Worm (Caenorhabditis elegans) whole organism, L4 larva: Measurements from ENCODE around the gene eral-1.

ENCODE experiments used
- F10B5.3 ChIP-seq: sonication (generic microtip); optimal IDR thresholded peaks from 2 replicates; lab custom pipeline; 2016; ENCODE audit warnings: mild to moderate bottlenecking, missing genetic modification characterization, missing compliant biosample characterization
- F26F4.8 ChIP-seq: fragments of 200-800 bp; sonication (Bioruptor generic); conservative IDR thresholded peaks from 2 replicates; pipeline ENCODE4 v1.3.6; 2022; ENCODE audit warnings: missing genetic modification characterization, missing compliant biosample characterization
- R02D3.7 ChIP-seq: fragments of 150-350 bp; sonication (generic microtip); optimal IDR thresholded peaks from 3 replicates; lab custom pipeline; 2014; ENCODE audit warnings: missing biosample characterization, missing genetic modification characterization
- T20F7.1 ChIP-seq: fragments of 200-800 bp; sonication (Bioruptor generic); optimal IDR thresholded peaks from 2 replicates; lab custom pipeline; 2018; ENCODE audit warnings: mild to moderate bottlenecking, missing genetic modification characterization, missing compliant biosample characterization
- Y48G9A.11 ChIP-seq: fragments of 200-800 bp; sonication (Bioruptor generic); IDR thresholded peaks from 2 replicates; pipeline ENCODE4 v1.3.6; 2022; ENCODE audit warnings: missing genetic modification reagents, missing genetic modification characterization, missing compliant biosample characterization
- Y75B8A.6 ChIP-seq: fragments of 200-800 bp; sonication (Bioruptor generic); IDR thresholded peaks from 2 replicates; pipeline ENCODE4 v1.3.6; 2022; ENCODE audit warnings: missing genetic modification reagents, missing genetic modification characterization, missing compliant biosample characterization
- ZK337.2 ChIP-seq: fragments of 200-800 bp; sonication (Bioruptor generic); IDR thresholded peaks from 2 replicates; pipeline ENCODE4 v1.3.6; 2022; ENCODE audit warnings: missing genetic modification reagents, missing genetic modification characterization, missing compliant biosample characterization
- ZK546.5 ChIP-seq, 2 experiments: sonication (generic microtip); optimal IDR thresholded peaks; 2 replicates each; lab custom pipeline; 2017; ENCODE audit warnings: missing biosample characterization in 2 of 2, missing genetic modification characterization in 2 of 2
- ama-1 ChIP-seq: fragments of 150-350 bp; optimal IDR thresholded peaks from 2 replicates; lab custom pipeline; 2014; ENCODE audit warnings: inconsistent platforms, mixed read lengths
- arid-1 ChIP-seq: fragments of 200-800 bp; sonication (Bioruptor generic); conservative IDR thresholded peaks from 2 replicates; pipeline ENCODE4 v1.3.6; 2022; ENCODE audit warnings: missing genetic modification reagents, missing genetic modification characterization, missing compliant biosample characterization
- ceh-20 ChIP-seq: fragments of 200-800 bp; sonication (Bioruptor generic); IDR thresholded peaks from 2 replicates; pipeline ENCODE4 v1.3.6; 2022; ENCODE audit warnings: missing genetic modification reagents, missing genetic modification characterization, missing compliant biosample characterization
- ceh-62 ChIP-seq: sonication (generic microtip); optimal IDR thresholded peaks from 2 replicates; lab custom pipeline; 2017; ENCODE audit warnings: missing biosample characterization, missing genetic modification characterization
- ceh-82 ChIP-seq: sonication (generic microtip); optimal IDR thresholded peaks from 2 replicates; lab custom pipeline; 2017; ENCODE audit warnings: missing biosample characterization, missing genetic modification characterization
- ces-1 ChIP-seq: fragments of 150-350 bp; sonication (generic microtip); optimal IDR thresholded peaks from 4 replicates; lab custom pipeline; 2014; ENCODE audit warnings: missing biosample characterization, missing genetic modification reagents, missing genetic modification characterization
- cey-2 ChIP-seq: sonication (generic microtip); optimal IDR thresholded peaks from 3 replicates; lab custom pipeline; 2017; ENCODE audit warnings: missing genetic modification characterization, mild to moderate bottlenecking, missing compliant biosample characterization, antibody characterized with exemption, borderline replicate concordance; ENCODE audit not compliant: insufficient read depth
- daf-12 ChIP-seq: fragments of 150-350 bp; optimal IDR thresholded peaks from 2 replicates; lab custom pipeline; 2014; ENCODE audit warnings: missing biosample characterization, missing genetic modification reagents, missing genetic modification characterization
- daf-16 ChIP-seq, 3 experiments: sonication (generic microtip); optimal IDR thresholded peaks; 2 replicates each; lab custom pipeline; 2016 to 2017; ENCODE audit warnings: missing genetic modification characterization in 3 of 3, missing genetic modification reagents in 3 of 3, mild to moderate bottlenecking in 2 of 3, missing compliant biosample characterization in 2 of 3, missing biosample characterization in 1 of 3, moderate library complexity in 1 of 3
- dmd-9 ChIP-seq: fragments of 200-800 bp; sonication (Bioruptor generic); IDR thresholded peaks from 2 replicates; pipeline ENCODE4 v1.3.6; 2022; ENCODE audit warnings: missing genetic modification reagents, missing genetic modification characterization, missing compliant biosample characterization
- dpl-1 ChIP-seq: fragments of 150-350 bp; optimal IDR thresholded peaks from 2 replicates; lab custom pipeline; 2014; ENCODE audit warnings: missing biosample characterization, missing genetic modification reagents, missing genetic modification characterization
- dve-1 ChIP-seq: sonication (generic microtip); optimal IDR thresholded peaks from 2 replicates; lab custom pipeline; 2017; ENCODE audit warnings: antibody characterized with exemption, mild to moderate bottlenecking, missing genetic modification characterization, missing compliant biosample characterization; ENCODE audit not compliant: insufficient read depth
- fkh-10 ChIP-seq: fragments of 150-350 bp; optimal IDR thresholded peaks from 2 replicates; lab custom pipeline; 2014; ENCODE audit warnings: missing biosample characterization, missing genetic modification reagents, missing genetic modification characterization
- hlh-30 ChIP-seq: sonication (generic microtip); optimal IDR thresholded peaks from 2 replicates; lab custom pipeline; 2017; ENCODE audit warnings: antibody characterized with exemption, mild to moderate bottlenecking, missing genetic modification characterization, missing compliant biosample characterization; ENCODE audit not compliant: insufficient read depth
- jun-1 ChIP-seq: fragments of 150-350 bp; optimal IDR thresholded peaks from 2 replicates; lab custom pipeline; 2014; ENCODE audit warnings: missing biosample characterization, missing genetic modification reagents, missing genetic modification characterization
- lim-7 ChIP-seq: fragments of 200-800 bp; sonication (Bioruptor generic); IDR thresholded peaks from 2 replicates; pipeline ENCODE4 v1.3.6; 2022; ENCODE audit warnings: missing genetic modification characterization, missing compliant biosample characterization
- lin-1 ChIP-seq: fragments of 200-800 bp; sonication (Bioruptor generic); IDR thresholded peaks from 2 replicates; pipeline ENCODE4 v1.3.6; 2022; ENCODE audit warnings: missing genetic modification reagents, missing genetic modification characterization, missing compliant biosample characterization
- lin-29 ChIP-seq: fragments of 200-800 bp; sonication (Bioruptor generic); IDR thresholded peaks from 2 replicates; pipeline ENCODE4 v1.3.6; 2022; ENCODE audit warnings: missing genetic modification reagents, missing genetic modification characterization, missing compliant biosample characterization
- lsy-2 ChIP-seq, 2 experiments: fragments of 150-350 bp in 1 of 2; sonication (generic microtip) in 1 of 2; optimal IDR thresholded peaks; 2 replicates each; lab custom pipeline; 2014 to 2017; ENCODE audit warnings: missing biosample characterization in 2 of 2, missing genetic modification characterization in 2 of 2
- madf-5 ChIP-seq, 2 experiments: fragments of 200-800 bp; sonication (Bioruptor generic); IDR thresholded peaks; 2 replicates each; pipeline ENCODE4 v1.3.6; 2022; ENCODE audit warnings: missing compliant biosample characterization in 2 of 2, missing genetic modification characterization in 2 of 2
- madf-9 ChIP-seq: fragments of 200-800 bp; sonication (Bioruptor generic); conservative IDR thresholded peaks from 2 replicates; pipeline ENCODE4 v1.3.6; 2022; ENCODE audit warnings: missing genetic modification reagents, missing genetic modification characterization, missing compliant biosample characterization
- mdl-1 ChIP-seq, 2 experiments: fragments of 150-350 bp in 1 of 2; sonication (generic microtip) in 1 of 2; optimal IDR thresholded peaks; 2 replicates each; lab custom pipeline; 2014 to 2017; ENCODE audit warnings: missing biosample characterization in 2 of 2, missing genetic modification characterization in 2 of 2
- mdt-29 ChIP-seq: fragments of 200-800 bp; sonication (Bioruptor generic); IDR thresholded peaks from 2 replicates; pipeline ENCODE4 v1.3.6; 2022; ENCODE audit warnings: missing genetic modification reagents, missing genetic modification characterization, missing compliant biosample characterization
- mes-2 ChIP-seq: sonication (generic microtip); optimal IDR thresholded peaks from 2 replicates; lab custom pipeline; 2016; ENCODE audit warnings: missing genotype, mild to moderate bottlenecking, missing genetic modification characterization, missing compliant biosample characterization; ENCODE audit not compliant: poor library complexity, severe bottlenecking
- mxl-2 ChIP-seq: fragments of 200-800 bp; sonication (Bioruptor generic); conservative IDR thresholded peaks from 2 replicates; pipeline ENCODE4 v1.3.6; 2022; ENCODE audit warnings: missing genetic modification reagents, missing genetic modification characterization, missing compliant biosample characterization
- nhr-11 ChIP-seq: fragments of 150-350 bp; optimal IDR thresholded peaks from 2 replicates; lab custom pipeline; 2014; ENCODE audit warnings: missing biosample characterization, missing genetic modification characterization
- nhr-237 ChIP-seq: sonication (generic microtip); optimal IDR thresholded peaks from 2 replicates; lab custom pipeline; 2017; ENCODE audit warnings: missing biosample characterization, missing genetic modification characterization
- nhr-28 ChIP-seq: fragments of 150-350 bp; optimal IDR thresholded peaks from 2 replicates; lab custom pipeline; 2014; ENCODE audit warnings: missing biosample characterization, missing genetic modification characterization
- pha-4 ChIP-seq, 2 experiments: fragments of 150-350 bp in 1 of 2; fragments of 200-800 bp in 1 of 2; sonication (Bioruptor generic) in 1 of 2; IDR thresholded peaks in 1 of 2; optimal IDR thresholded peaks in 1 of 2; 2 replicates each; pipeline versions ENCODE4 v1.3.6 to Lab custom; 2014 to 2022; ENCODE audit warnings: missing genetic modification characterization in 2 of 2, missing genetic modification reagents in 2 of 2, missing biosample characterization in 1 of 2, missing compliant biosample characterization in 1 of 2
- php-3 ChIP-seq: fragments of 200-800 bp; sonication (Bioruptor generic); IDR thresholded peaks from 2 replicates; pipeline ENCODE4 v1.3.6; 2022; ENCODE audit warnings: missing genetic modification reagents, missing genetic modification characterization, missing compliant biosample characterization
- rbr-2 ChIP-seq: sonication (generic microtip); optimal IDR thresholded peaks from 2 replicates; lab custom pipeline; 2016; ENCODE audit warnings: missing genotype, missing genetic modification characterization, missing compliant biosample characterization
- set-16 ChIP-seq: fragments of 200-800 bp; sonication (Bioruptor generic); IDR thresholded peaks from 2 replicates; pipeline ENCODE4 v1.3.6; 2022; ENCODE audit warnings: missing genetic modification reagents, missing genetic modification characterization, missing compliant biosample characterization
- tra-1 ChIP-seq: fragments of 200-800 bp; sonication (Bioruptor generic); IDR thresholded peaks from 2 replicates; pipeline ENCODE4 v1.3.6; 2022; ENCODE audit warnings: missing genetic modification reagents, missing genetic modification characterization, missing compliant biosample characterization
- unc-62 ChIP-seq, 3 experiments: fragments of 150-350 bp in 1 of 3; sonication (generic microtip); optimal IDR thresholded peaks in 2 of 3; peaks in 1 of 3; 1 replicate in 1 of 3; 2 replicates in 2 of 3; lab custom pipeline; 2014 to 2017; ENCODE audit warnings: missing biosample characterization in 3 of 3, missing genetic modification characterization in 3 of 3, missing genetic modification reagents in 3 of 3, missing genotype in 1 of 3
- vab-7 ChIP-seq: fragments of 200-800 bp; sonication (Bioruptor generic); IDR thresholded peaks from 2 replicates; pipeline ENCODE4 v1.3.6; 2022; ENCODE audit warnings: missing genetic modification reagents, missing genetic modification characterization, missing compliant biosample characterization
- zfp-2 ChIP-seq: sonication (generic microtip); optimal IDR thresholded peaks from 2 replicates; lab custom pipeline; 2016; ENCODE audit warnings: mild to moderate bottlenecking, missing genetic modification characterization, missing compliant biosample characterization
- zfp-3 ChIP-seq: fragments of 200-800 bp; sonication (Bioruptor generic); conservative IDR thresholded peaks from 2 replicates; pipeline ENCODE4 v1.3.6; 2022; ENCODE audit warnings: missing genetic modification reagents, missing genetic modification characterization, missing compliant biosample characterization
- zip-11 ChIP-seq: fragments of 200-800 bp; sonication (Bioruptor generic); IDR thresholded peaks from 2 replicates; pipeline ENCODE4 v1.3.6; 2022; ENCODE audit warnings: missing genetic modification characterization, missing compliant biosample characterization
- zip-2 ChIP-seq: fragments of 150-350 bp; optimal IDR thresholded peaks from 2 replicates; lab custom pipeline; 2014; ENCODE audit warnings: missing biosample characterization, missing genetic modification characterization
- ztf-11 ChIP-seq: fragments of 150-350 bp; optimal IDR thresholded peaks from 2 replicates; lab custom pipeline; 2014; ENCODE audit warnings: missing biosample characterization, missing genetic modification characterization

Gene eral-1

DNA sequence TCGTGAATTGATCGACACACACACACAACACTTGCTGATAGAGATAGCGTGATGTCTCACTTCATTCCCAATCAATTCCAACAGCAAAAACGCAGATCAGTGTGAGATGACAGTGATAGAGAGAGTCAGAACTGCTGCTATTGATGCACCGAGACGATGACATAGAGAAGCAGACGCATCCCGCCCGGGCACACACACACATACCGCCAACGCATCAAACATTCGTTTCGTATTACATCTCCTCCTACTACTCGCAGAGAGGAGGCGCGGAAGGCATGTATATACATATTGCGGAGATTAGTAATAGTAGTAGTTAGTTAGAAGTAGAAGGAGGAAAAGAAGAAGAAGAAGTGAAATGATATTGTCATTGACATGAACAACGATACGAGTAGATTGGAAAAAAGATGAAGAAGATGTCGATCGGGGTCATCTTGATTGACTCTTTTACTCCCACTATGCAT, 29.9 kb upstream of the eral-1 start (continued):
- TF ChIP-seq set-16 (GFP tag; lab: Robert Waterston, UW): peak; percentile 34; the same call in 1 of the 2 replicates
- no peak for TF ChIP-seq ceh-62 (tag; lab: Kevin White, UChicago)
- peak; percentile 66 for TF ChIP-seq dve-1 (tag; lab: Kevin White, UChicago)
- TF ChIP-seq F10B5.3 (tag; lab: Kevin White, UChicago): no peak
- TF ChIP-seq zfp-3 (GFP tag; lab: Robert Waterston, UW): no peak
- 0 out of 2 replicates have a peak, but pooled peaks have one; percentile 33 for TF ChIP-seq mxl-2
- no peak for TF ChIP-seq zip-11 (GFP tag; lab: Robert Waterston, UW)
- TF ChIP-seq unc-62 (GFP tag; optimal IDR thresholded peaks at IDR 0.05 in 1 of 2; lab: Kevin White, UChicago): peak in 1 of 2 experiments; percentile 42
- TF ChIP-seq unc-62 (tag; optimal IDR thresholded peaks at IDR 0.05; lab: Kevin White, UChicago): no peak
- TF ChIP-seq daf-16 (GFP tag; optimal IDR thresholded peaks at IDR 0.05; lab: Kevin White, UChicago): no peak
- peak; percentile 68 for TF ChIP-seq daf-16 (tag; optimal IDR thresholded peaks at IDR 0.05; lab: Kevin White, UChicago)
- TF ChIP-seq fkh-10 (GFP tag; lab: Kevin White, UChicago): no peak
- peak; percentile 44; the same call in 1 of the 2 replicates for TF ChIP-seq madf-9 (GFP tag; lab: Robert Waterston, UW)
- peak; percentile 53 for TF ChIP-seq tra-1 (GFP tag; lab: Robert Waterston, UW)
- TF ChIP-seq ces-1 (GFP tag; lab: Kevin White, UChicago): no peak
- no peak for TF ChIP-seq vab-7 (GFP tag; lab: Robert Waterston, UW)
- peak; percentile 45 to 48 for TF ChIP-seq lsy-2 (tag; optimal IDR thresholded peaks at IDR 0.05; lab: Kevin White, UChicago)
- TF ChIP-seq ZK337.2: no peak
- peak; percentile 2 for TF ChIP-seq ama-1 (lab: Kevin White, UChicago)
- TF ChIP-seq nhr-11 (tag; lab: Kevin White, UChicago): peak; percentile 79
- no peak for TF ChIP-seq jun-1 (tag; lab: Kevin White, UChicago)
- peak; percentile 39 for TF ChIP-seq mes-2 (tag; lab: Kevin White, UChicago)
- no peak for TF ChIP-seq dmd-9
- no peak for TF ChIP-seq Y48G9A.11 (GFP tag; lab: Robert Waterston, UW)
- no peak for TF ChIP-seq cey-2 (tag; lab: Kevin White, UChicago)
- peak; percentile 66 for TF ChIP-seq pha-4 (GFP tag; IDR thresholded peaks at IDR 0.05; lab: Robert Waterston, UW)
- TF ChIP-seq pha-4 (tag; optimal IDR thresholded peaks at IDR 0.05; lab: Kevin White, UChicago): peak; percentile 18
- TF ChIP-seq mdl-1 (tag; optimal IDR thresholded peaks at IDR 0.05; lab: Kevin White, UChicago): peak in 1 of 2 experiments; percentile 74
- no peak for TF ChIP-seq rbr-2 (tag; lab: Kevin White, UChicago)
- TF ChIP-seq ZK546.5 (tag; optimal IDR thresholded peaks at IDR 0.05; lab: Kevin White, UChicago): no peak
- no peak for TF ChIP-seq nhr-237
- no peak for TF ChIP-seq mdt-29 (GFP tag; lab: Robert Waterston, UW)
- 0 out of 2 replicates have a peak, but pooled peaks have one; percentile 36 for TF ChIP-seq php-3 (GFP tag; lab: Robert Waterston, UW)
- no peak for TF ChIP-seq ceh-82 (tag; lab: Kevin White, UChicago)
- TF ChIP-seq arid-1: no peak
- TF ChIP-seq hlh-30 (tag; lab: Kevin White, UChicago): peak; percentile 79
- TF ChIP-seq lim-7 (GFP tag; lab: Robert Waterston, UW): no peak
- TF ChIP-seq madf-5 (GFP tag; IDR thresholded peaks at IDR 0.05; lab: Robert Waterston, UW): no peak
- no peak for TF ChIP-seq daf-12
- peak; percentile 56; the same call in 1 of the 2 replicates for TF ChIP-seq lin-1
- peak; percentile 37 for TF ChIP-seq dpl-1
- no peak for TF ChIP-seq zfp-2 (tag; lab: Kevin White, UChicago)
- peak; percentile 93 for TF ChIP-seq nhr-28 (tag; lab: Kevin White, UChicago)
- no peak for TF ChIP-seq ceh-20 (GFP tag; lab: Robert Waterston, UW)
- no peak for TF ChIP-seq R02D3.7 (tag; lab: Kevin White, UChicago)
- TF ChIP-seq T20F7.1: peak; percentile 43
- TF ChIP-seq zip-2: no peak
- no peak for TF ChIP-seq F26F4.8
- TF ChIP-seq ztf-11 (tag; lab: Kevin White, UChicago): no peak
- TF ChIP-seq lin-29 (GFP tag; lab: Robert Waterston, UW): no peak
- no peak for TF ChIP-seq Y75B8A.6 (GFP tag; lab: Robert Waterston, UW)
